Worm (Caenorhabditis elegans) whole organism, L1 larva: Measurements from ENCODE around the gene lst-4.
A peak's percentile ranks its signal among the peaks of the same experiment; 100 is the strongest.

Experiments used
- C34B4.2 ChIP-seq: sonication (generic microtip); optimal IDR thresholded peaks from 2 replicates; lab custom pipeline; 2017; ENCODE audit warnings: mild to moderate bottlenecking, missing genetic modification characterization, missing compliant biosample characterization
- F16B12.6 ChIP-seq: fragments of 150-350 bp; optimal IDR thresholded peaks from 2 replicates; lab custom pipeline; 2014; ENCODE audit warnings: missing biosample characterization, missing genetic modification characterization
- aha-1 ChIP-seq: fragments of 150-350 bp; optimal IDR thresholded peaks from 2 replicates; lab custom pipeline; 2014; ENCODE audit warnings: missing biosample characterization, missing genetic modification characterization
- aly-2 ChIP-seq: fragments of 150-350 bp; optimal IDR thresholded peaks from 2 replicates; lab custom pipeline; 2014; ENCODE audit warnings: missing biosample characterization, missing genetic modification characterization
- blmp-1 ChIP-seq: fragments of 150-350 bp; optimal IDR thresholded peaks from 2 replicates; lab custom pipeline; 2014; ENCODE audit warnings: missing biosample characterization, missing genetic modification characterization
- ceh-90 ChIP-seq: sonication (generic microtip); optimal IDR thresholded peaks from 2 replicates; lab custom pipeline; 2016; ENCODE audit warnings: missing genetic modification characterization, missing compliant biosample characterization
- efl-3 ChIP-seq: fragments of 200-800 bp; sonication (Bioruptor generic); optimal IDR thresholded peaks from 2 replicates; lab custom pipeline; 2018; ENCODE audit warnings: mild to moderate bottlenecking, missing genetic modification characterization, missing compliant biosample characterization
- egl-27 ChIP-seq, 2 experiments: fragments of 150-350 bp in 1 of 2; sonication (generic microtip); optimal IDR thresholded peaks; 3 replicates each; lab custom pipeline; 2017 to 2018; ENCODE audit warnings: missing biosample characterization in 2 of 2, missing genetic modification characterization in 2 of 2, missing genetic modification reagents in 2 of 2
- elt-2 ChIP-seq: sonication (generic microtip); optimal IDR thresholded peaks from 2 replicates; lab custom pipeline; 2016; ENCODE audit warnings: missing genetic modification characterization, mild to moderate bottlenecking, inconsistent platforms, missing compliant biosample characterization, missing genetic modification reagents
- elt-3 ChIP-seq, 6 experiments: fragments of 150-350 bp in 1 of 6; sonication (generic microtip); optimal IDR thresholded peaks; 2 replicates each; lab custom pipeline; 2017 to 2018; ENCODE audit warnings: missing biosample characterization in 6 of 6, missing genetic modification characterization in 6 of 6, inconsistent platforms in 1 of 6
- ets-5 ChIP-seq: fragments of 200-800 bp; sonication (Bioruptor generic); IDR thresholded peaks from 2 replicates; pipeline ENCODE4 v1.3.6; 2022; ENCODE audit warnings: missing genetic modification characterization, missing compliant biosample characterization
- fkh-4 ChIP-seq: sonication (generic microtip); optimal IDR thresholded peaks from 2 replicates; lab custom pipeline; 2016; ENCODE audit warnings: missing compliant biosample characterization, missing genetic modification characterization, borderline replicate concordance
- fkh-8 ChIP-seq: sonication (generic microtip); optimal IDR thresholded peaks from 2 replicates; lab custom pipeline; 2016; ENCODE audit warnings: mild to moderate bottlenecking, missing genetic modification characterization, missing compliant biosample characterization
- hlh-17 ChIP-seq: fragments of 200-800 bp; sonication (Bioruptor generic); optimal IDR thresholded peaks from 2 replicates; lab custom pipeline; 2018; ENCODE audit warnings: missing genetic modification characterization, mild to moderate bottlenecking, missing compliant biosample characterization, moderate library complexity, borderline replicate concordance
- jun-1 ChIP-seq: fragments of 150-350 bp; optimal IDR thresholded peaks from 2 replicates; lab custom pipeline; 2014; ENCODE audit warnings: missing biosample characterization, missing genetic modification reagents, missing genetic modification characterization
- lin-13 ChIP-seq: fragments of 150-350 bp; optimal IDR thresholded peaks from 2 replicates; lab custom pipeline; 2014; ENCODE audit warnings: missing biosample characterization, missing genetic modification reagents, missing genetic modification characterization
- lin-14 ChIP-seq: fragments of 200-800 bp; sonication (Bioruptor generic); optimal IDR thresholded peaks from 2 replicates; lab custom pipeline; 2018; ENCODE audit warnings: mild to moderate bottlenecking, missing genetic modification characterization, moderate library complexity, missing compliant biosample characterization
- lin-15B ChIP-seq: fragments of 150-350 bp; sonication (generic microtip); optimal IDR thresholded peaks from 3 replicates; lab custom pipeline; 2014; ENCODE audit warnings: missing biosample characterization, missing genetic modification characterization
- mdl-1 ChIP-seq, 2 experiments: fragments of 150-350 bp; optimal IDR thresholded peaks; 2 replicates each; lab custom pipeline; 2014 to 2017; ENCODE audit warnings: missing biosample characterization in 2 of 2, missing genetic modification characterization in 2 of 2, inconsistent platforms in 1 of 2
- mep-1 ChIP-seq: fragments of 150-350 bp; optimal IDR thresholded peaks from 2 replicates; lab custom pipeline; 2014; ENCODE audit warnings: missing biosample characterization, missing genetic modification characterization
- nhr-19 ChIP-seq: fragments of 200-800 bp; sonication (Bioruptor generic); conservative IDR thresholded peaks from 2 replicates; pipeline ENCODE4 v1.3.6; 2022; ENCODE audit warnings: missing genetic modification characterization, missing compliant biosample characterization
- nhr-20 ChIP-seq: sonication (generic microtip); optimal IDR thresholded peaks from 2 replicates; lab custom pipeline; 2016; ENCODE audit warnings: mild to moderate bottlenecking, missing genetic modification characterization, missing compliant biosample characterization
- nhr-90 ChIP-seq: sonication (generic microtip); optimal IDR thresholded peaks from 2 replicates; lab custom pipeline; 2016; ENCODE audit warnings: mild to moderate bottlenecking, missing genetic modification characterization, missing compliant biosample characterization; ENCODE audit not compliant: poor library complexity
- pqm-1 ChIP-seq: sonication (generic microtip); optimal IDR thresholded peaks from 3 replicates; lab custom pipeline; 2017; ENCODE audit warnings: missing biosample characterization, missing genetic modification characterization
- snpc-4 ChIP-seq: fragments of 150-350 bp; optimal IDR thresholded peaks from 2 replicates; lab custom pipeline; 2014; ENCODE audit warnings: missing biosample characterization, missing genetic modification characterization
- snu-23 ChIP-seq: sonication (generic microtip); optimal IDR thresholded peaks from 2 replicates; lab custom pipeline; 2016; ENCODE audit warnings: missing genetic modification characterization, missing compliant biosample characterization
- sptf-1 ChIP-seq: fragments of 150-350 bp; optimal IDR thresholded peaks from 2 replicates; lab custom pipeline; 2014; ENCODE audit warnings: missing biosample characterization, missing genetic modification characterization
- swsn-7 ChIP-seq: sonication (generic microtip); optimal IDR thresholded peaks from 2 replicates; lab custom pipeline; 2016; ENCODE audit warnings: missing genetic modification characterization, missing compliant biosample characterization
- tbx-2 ChIP-seq: sonication (generic microtip); optimal IDR thresholded peaks from 2 replicates; lab custom pipeline; 2016; ENCODE audit warnings: missing genetic modification characterization, missing compliant biosample characterization
- unc-130 ChIP-seq: fragments of 150-350 bp; optimal IDR thresholded peaks from 2 replicates; lab custom pipeline; 2017; ENCODE audit warnings: missing biosample characterization, missing genetic modification characterization, inconsistent platforms
- unc-62 ChIP-seq: fragments of 150-350 bp; optimal IDR thresholded peaks from 2 replicates; lab custom pipeline; 2014; ENCODE audit warnings: missing biosample characterization, missing genetic modification reagents, missing genetic modification characterization
- unc-86 ChIP-seq: sonication (generic microtip); optimal IDR thresholded peaks from 2 replicates; lab custom pipeline; 2016; ENCODE audit warnings: missing genetic modification characterization, missing compliant biosample characterization
- xbp-1 ChIP-seq: sonication (generic microtip); optimal IDR thresholded peaks from 2 replicates; lab custom pipeline; 2016; ENCODE audit warnings: missing genetic modification characterization, missing compliant biosample characterization
- zag-1 ChIP-seq: fragments of 150-350 bp; optimal IDR thresholded peaks from 2 replicates; lab custom pipeline; 2014; ENCODE audit warnings: missing biosample characterization, missing genetic modification characterization

Gene lst-4

DNA sequence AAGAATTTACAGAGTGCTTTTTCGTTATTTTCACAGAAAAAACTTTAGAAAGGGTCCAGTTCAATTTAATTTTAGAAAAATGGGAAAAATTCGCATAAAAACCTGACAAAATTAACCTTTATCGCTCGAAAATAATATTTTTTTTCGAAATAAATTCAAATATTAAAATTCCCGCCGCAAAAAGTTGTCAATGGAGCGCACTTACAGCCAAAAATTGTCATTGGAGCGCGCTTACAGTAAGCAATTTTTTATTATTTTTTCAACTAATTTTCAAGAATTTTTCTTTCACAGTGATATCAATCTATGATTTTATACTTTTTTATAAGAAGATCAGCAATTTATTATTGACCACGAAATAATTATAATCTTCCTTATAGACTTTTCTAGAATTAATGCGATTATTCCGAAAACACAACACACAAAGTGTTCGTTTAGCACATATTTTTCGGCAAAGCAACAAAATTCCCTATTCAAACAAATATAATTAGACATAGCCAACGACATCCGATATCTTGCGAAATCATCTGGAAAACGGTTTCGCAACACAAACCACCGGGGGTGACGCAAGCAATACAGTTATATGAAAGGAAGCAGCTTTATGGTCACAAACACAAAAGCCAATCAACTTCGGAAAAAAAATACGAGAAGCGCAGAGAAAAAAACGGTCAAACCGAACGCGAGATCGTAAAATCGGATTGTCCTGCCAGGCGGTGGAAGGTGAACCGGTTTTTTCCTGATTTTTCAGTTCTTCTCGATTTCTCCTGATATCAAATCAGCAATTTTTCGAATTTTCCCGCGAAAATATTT, 728 bp upstream of the lst-4 start (continued):
- TF ChIP-seq lin-13 (GFP tag; lab: Kevin White, UChicago) (peak; percentile 31), swsn-7 (tag; lab: Kevin White, UChicago) (no peak), egl-27 (tag; optimal IDR thresholded peaks at IDR 0.05; lab: Kevin White, UChicago) (no peak), unc-130 (tag; lab: Kevin White, UChicago) (no peak), aha-1 (no peak), hlh-17 (GFP tag; lab: Kevin White, UChicago) (no peak), mep-1 (tag; lab: Kevin White, UChicago) (peak; percentile 14), mdl-1 (tag; optimal IDR thresholded peaks at IDR 0.05; lab: Kevin White, UChicago) (no peak), nhr-20 (tag; lab: Kevin White, UChicago) (no peak), zag-1 (tag; lab: Kevin White, UChicago) (no peak), sptf-1 (no peak)

DNA sequence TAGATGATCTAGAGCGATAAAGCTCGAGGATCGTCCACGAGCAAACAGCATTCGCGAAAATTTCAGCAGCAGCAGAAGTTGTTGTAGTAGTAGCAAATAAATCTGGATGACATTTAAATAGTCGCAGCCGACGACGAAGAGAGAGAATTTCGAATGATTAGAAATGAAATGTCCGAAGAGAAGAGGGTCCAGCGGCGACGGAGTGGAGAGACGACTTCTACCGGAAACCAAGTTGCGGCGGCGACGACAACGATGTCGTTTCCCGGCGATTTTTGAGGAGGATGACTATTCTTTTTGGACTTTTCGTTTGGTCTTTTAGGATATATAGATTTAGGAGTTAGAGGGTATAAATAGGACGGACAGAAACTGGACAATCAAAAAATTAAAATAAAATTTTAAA, 3.3 kb downstream of the lst-4 start:
- TF ChIP-seq pqm-1 (tag; lab: Kevin White, UChicago) (no peak), xbp-1 (tag; lab: Kevin White, UChicago) (no peak), tbx-2 (tag; lab: Kevin White, UChicago) (no peak), C34B4.2 (no peak), unc-62 (no peak)
- TF ChIP-seq, all 84 proteins: peak for 0

DNA sequence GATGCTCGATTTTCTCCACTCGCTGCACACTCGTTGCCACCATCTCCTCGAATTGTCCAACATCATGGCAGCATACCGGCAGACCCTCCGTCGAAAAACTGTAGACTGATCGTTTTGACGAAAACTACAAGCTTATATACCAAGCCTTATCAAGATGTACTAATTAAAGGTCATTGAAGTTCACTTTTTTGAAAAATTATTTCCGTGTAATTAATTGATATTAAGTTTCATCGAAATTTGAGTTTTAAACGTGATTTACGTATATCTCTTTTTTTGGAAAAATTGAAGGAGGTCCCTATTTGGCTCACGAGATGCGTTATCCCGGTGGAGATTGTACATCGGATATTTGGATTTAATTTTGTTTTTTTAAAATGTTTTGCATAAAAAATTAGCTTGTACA, 9.0 kb downstream of the lst-4 start, which contains the start of gene Y37A1B.4:
Gene Y37A1B.4 (minus strand): TSS at position 101 of the 400 bp plus-strand sequence.
- no peak for TF ChIP-seq C34B4.2
- no peak for TF ChIP-seq efl-3

DNA sequence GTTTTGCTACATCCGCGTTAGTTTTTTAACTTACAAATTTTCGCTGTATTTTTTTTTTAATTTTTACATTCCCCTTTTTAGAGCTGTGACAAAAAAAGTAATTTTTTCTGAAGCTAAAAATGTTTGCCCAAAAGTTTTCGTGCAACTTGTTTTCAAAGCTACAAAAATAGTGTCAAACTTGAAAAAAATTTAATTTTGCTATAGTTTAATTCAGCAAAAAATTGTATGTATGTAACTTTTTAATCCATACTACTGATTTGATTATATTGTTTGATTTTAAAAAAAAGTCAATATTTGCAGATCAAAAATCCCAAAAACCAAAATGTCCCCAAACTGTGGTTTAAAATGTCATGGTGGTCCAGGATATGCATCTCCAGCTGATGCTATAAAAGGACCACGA, 18.8 kb downstream of the lst-4 start, which contains the start of gene semo-1:
Gene semo-1 (plus strand): TSS at position 301 of the 400 bp plus-strand sequence.
- TF ChIP-seq nhr-90 (tag; lab: Kevin White, UChicago) (no peak), ceh-90 (tag; lab: Kevin White, UChicago) (no peak), lin-14 (GFP tag; lab: Kevin White, UChicago) (no peak), fkh-8 (tag; lab: Kevin White, UChicago) (no peak), aly-2 (no peak), fkh-4 (tag; lab: Kevin White, UChicago) (no peak), snpc-4 (tag; lab: Kevin White, UChicago) (no peak), C34B4.2 (no peak), lin-15B (tag; lab: Kevin White, UChicago) (no peak), nhr-19 (no peak), F16B12.6 (tag; lab: Kevin White, UChicago) (no peak), ets-5 (GFP tag; lab: Robert Waterston, UW) (no peak), nhr-20 (tag; lab: Kevin White, UChicago) (no peak), jun-1 (tag; lab: Kevin White, UChicago) (no peak)

DNA sequence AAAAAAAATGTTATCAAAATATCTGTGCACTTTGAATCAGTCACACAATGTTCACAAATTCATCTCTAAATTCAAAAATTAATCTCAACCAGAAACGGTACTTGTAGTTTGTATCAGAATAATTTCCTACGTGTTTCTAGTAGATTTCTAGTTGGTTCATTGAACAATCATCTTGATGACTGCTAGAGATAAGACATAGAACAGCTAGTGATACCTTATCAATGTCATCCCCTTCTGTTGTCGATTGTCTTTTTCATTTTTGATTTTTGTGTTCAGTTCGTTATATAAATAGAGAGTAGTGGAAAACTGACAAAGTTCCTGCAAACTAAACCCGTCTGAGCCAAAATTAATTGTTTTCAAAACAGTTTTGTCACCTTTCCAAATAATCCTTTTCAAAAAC, 19.2 kb downstream of the lst-4 start:
- TF ChIP-seq nhr-19 (0 out of 2 replicates have a peak, but pooled peaks have one; percentile 6), pqm-1 (tag; lab: Kevin White, UChicago) (peak; percentile 55), nhr-90 (tag; lab: Kevin White, UChicago) (no peak), snu-23 (GFP tag; lab: Kevin White, UChicago) (peak; percentile 23), unc-86 (tag; lab: Kevin White, UChicago) (no peak), elt-3 (tag; optimal IDR thresholded peaks at IDR 0.05; lab: Kevin White, UChicago) (peak in 5 of 6 experiments; percentile 21 to 84 (median 52)), nhr-20 (tag; lab: Kevin White, UChicago) (peak; percentile 58), elt-2 (tag; lab: Kevin White, UChicago) (peak; percentile 55), blmp-1 (peak; percentile 18)
- TF ChIP-seq, all 84 proteins: peak for 7
